Fruit fly (Drosophila melanogaster): ENCODE results near the gene Send2.

Gene Send2

DNA sequence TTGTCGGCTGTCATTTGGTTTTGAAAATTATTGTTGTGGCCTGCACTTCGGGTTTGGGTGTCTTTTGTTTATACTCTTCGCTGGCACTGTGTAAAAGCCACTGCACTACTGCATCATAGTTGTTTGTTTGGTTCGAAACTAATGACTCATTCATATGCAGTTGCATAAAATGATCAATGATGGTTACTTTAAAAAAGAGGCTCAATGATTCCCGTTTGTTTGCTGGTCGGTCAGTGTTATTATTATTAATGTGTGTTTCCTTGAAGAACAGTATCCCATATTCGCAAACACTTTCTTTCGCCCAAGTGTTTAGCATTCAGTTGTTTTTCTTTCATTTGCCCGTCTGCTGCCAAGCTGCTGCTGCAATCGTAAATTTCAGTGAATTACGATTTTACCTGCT lies 42.0 kb upstream of the Send2 start:
- TF ChIP-seq fd59A (GFP tag; optimal IDR thresholded peaks at IDR 0.05) (no peak), Sox102F (GFP tag; optimal IDR thresholded peaks at IDR 0.05) (peak; percentile 21), Met (GFP tag; optimal IDR thresholded peaks at IDR 0.05) (no peak), CG4318 (GFP tag; optimal IDR thresholded peaks at IDR 0.05) (peak; percentile 7), CG8119 (GFP tag; IDR thresholded peaks at IDR 0.05) (peak; percentile 54; the same call in 2 of the 3 replicates), CG31627 (GFP tag; optimal IDR thresholded peaks at IDR 0.05) (peak; percentile 4), CG32006 (GFP tag; optimal IDR thresholded peaks at IDR 0.05) (peak; percentile 59), cyc (GFP tag; optimal IDR thresholded peaks at IDR 0.05) (no peak), CG6792 (GFP tag; optimal IDR thresholded peaks at IDR 0.05) (no peak), Sox15 (GFP tag; optimal IDR thresholded peaks at IDR 0.05) (no peak), salr (GFP tag; optimal IDR thresholded peaks at IDR 0.05) (no peak), CG6276 (GFP tag; optimal IDR thresholded peaks at IDR 0.05) (no peak), dsx (GFP tag; optimal IDR thresholded peaks at IDR 0.05; ENCODE audit: poor library complexity, severe bottlenecking) (no peak), Hr4 (GFP tag; optimal IDR thresholded peaks at IDR 0.05) (peak; percentile 22), esn (GFP tag; optimal IDR thresholded peaks at IDR 0.05) (no peak), Gug (GFP tag; IDR thresholded peaks at IDR 0.05) (0 out of 2 replicates have a peak, but pooled peaks have one; percentile 16), vri (GFP tag; optimal IDR thresholded peaks at IDR 0.05) (no peak), pdm3 (GFP tag; optimal IDR thresholded peaks at IDR 0.05) (peak; percentile 31), OdsH (GFP tag; optimal IDR thresholded peaks at IDR 0.05) (peak; percentile 5), Eip93F (GFP tag; optimal IDR thresholded peaks at IDR 0.05) (no peak), ss (GFP tag; optimal IDR thresholded peaks at IDR 0.05) (no peak), CG16779 (tag; optimal IDR thresholded peaks at IDR 0.05) (no peak), Hr39 (GFP tag; optimal IDR thresholded peaks at IDR 0.05) (peak; percentile 1), CG10669 (GFP tag; optimal IDR thresholded peaks at IDR 0.05) (no peak), CG11902 (GFP tag; optimal IDR thresholded peaks at IDR 0.05) (no peak), eg (GFP tag; IDR thresholded peaks at IDR 0.05) (no peak), CG15336 (GFP tag; IDR thresholded peaks at IDR 0.05) (peak; percentile 34; the same call in 1 of the 2 replicates), Eip78C (GFP tag) (peak; percentile 64), dac (GFP tag; optimal IDR thresholded peaks at IDR 0.05) (no peak), CG3032 (tag; optimal IDR thresholded peaks at IDR 0.05) (no peak), lz (GFP tag; optimal IDR thresholded peaks at IDR 0.05) (no peak), acj6 (GFP tag; optimal IDR thresholded peaks at IDR 0.05) (no peak), achi (GFP tag; optimal IDR thresholded peaks at IDR 0.05) (peak; percentile 12)

- peak; percentile 72; the same call in 2 of the 3 replicates for TF ChIP-seq eg (GFP tag; IDR thresholded peaks at IDR 0.05)
- TF ChIP-seq Met (GFP tag; optimal IDR thresholded peaks at IDR 0.05) = peak; percentile 96
- TF ChIP-seq CG8119 (GFP tag; IDR thresholded peaks at IDR 0.05) = peak; percentile 84
- TF ChIP-seq lz (GFP tag; optimal IDR thresholded peaks at IDR 0.05) = peak; percentile 94
- peak; percentile 86 to 94 for TF ChIP-seq ss (GFP tag; optimal IDR thresholded peaks at IDR 0.05)
- TF ChIP-seq CG8319 (GFP tag; optimal IDR thresholded peaks at IDR 0.05) = peak; percentile 83
- TF ChIP-seq CG9139 (GFP tag; optimal IDR thresholded peaks at IDR 0.05) = peak; percentile 85
- peak; percentile 70 for TF ChIP-seq CG4318 (GFP tag; optimal IDR thresholded peaks at IDR 0.05)
- TF ChIP-seq cyc (GFP tag; optimal IDR thresholded peaks at IDR 0.05) = peak; percentile 95
- TF ChIP-seq Lpt (GFP tag; optimal IDR thresholded peaks at IDR 0.05) = peak; percentile 73
- peak; percentile 92 for TF ChIP-seq CG6854 (GFP tag; optimal IDR thresholded peaks at IDR 0.05)
- TF ChIP-seq fd59A (GFP tag; optimal IDR thresholded peaks at IDR 0.05) = peak; percentile 96
- TF ChIP-seq Hr39 (GFP tag; optimal IDR thresholded peaks at IDR 0.05) = peak; percentile 94
- peak; percentile 88 for TF ChIP-seq Sox102F (GFP tag; optimal IDR thresholded peaks at IDR 0.05)
- peak; percentile 96 for TF ChIP-seq Eip75B (GFP tag; optimal IDR thresholded peaks at IDR 0.05)
- TF ChIP-seq CG7368 (GFP tag; optimal IDR thresholded peaks at IDR 0.05) = peak; percentile 85
- peak; percentile 82 for TF ChIP-seq Blimp-1 (GFP tag; optimal IDR thresholded peaks at IDR 0.05)
- peak; percentile 77 for TF ChIP-seq Ets96B (tag; optimal IDR thresholded peaks at IDR 0.05)
- TF ChIP-seq CG6792 (GFP tag; optimal IDR thresholded peaks at IDR 0.05) = peak; percentile 94
- peak; percentile 72 for TF ChIP-seq dsx (GFP tag; optimal IDR thresholded peaks at IDR 0.05; ENCODE audit: poor library complexity, severe bottlenecking)
- TF ChIP-seq CG6276 (GFP tag; optimal IDR thresholded peaks at IDR 0.05) = peak; percentile 77
- TF ChIP-seq achi (GFP tag; optimal IDR thresholded peaks at IDR 0.05) = peak; percentile 92
- peak; percentile 93 for TF ChIP-seq CG6808 (GFP tag; optimal IDR thresholded peaks at IDR 0.05)
- TF ChIP-seq Ets21C (GFP tag; optimal IDR thresholded peaks at IDR 0.05) = peak; percentile 90
- peak; percentile 79 for TF ChIP-seq Hr4 (GFP tag; optimal IDR thresholded peaks at IDR 0.05)
- peak; percentile 98 for TF ChIP-seq Eip78C (GFP tag)
- TF ChIP-seq CG10669 (GFP tag; optimal IDR thresholded peaks at IDR 0.05) = peak; percentile 90
- TF ChIP-seq acj6 (GFP tag; optimal IDR thresholded peaks at IDR 0.05) = peak; percentile 93
- TF ChIP-seq CG3032 (tag; optimal IDR thresholded peaks at IDR 0.05) = peak; percentile 91
- peak; percentile 92 for TF ChIP-seq pdm3 (GFP tag; optimal IDR thresholded peaks at IDR 0.05)
- TF ChIP-seq topi (GFP tag; optimal IDR thresholded peaks at IDR 0.05) = peak; percentile 95
- TF ChIP-seq CG1621 (tag; optimal IDR thresholded peaks at IDR 0.05) = peak; percentile 89
- peak; percentile 92 for TF ChIP-seq OdsH (GFP tag; optimal IDR thresholded peaks at IDR 0.05)
- TF ChIP-seq Gug (GFP tag; IDR thresholded peaks at IDR 0.05) = peak; percentile 78
- TF ChIP-seq CG34406 (GFP tag; optimal IDR thresholded peaks at IDR 0.05) = peak; percentile 91
Observed at dm6 chr2L:14386522-14386921, 40.0 kb upstream of the Send2 start.

Data from whole organism, prepupa.